Worm (Caenorhabditis elegans): ENCODE data around the gene srx-19.

ce11 chrIV:6841562-6842282, 31.3 kb upstream of the srx-19 start:
- TF ChIP-seq nfya-1 (tag; optimal IDR thresholded peaks at IDR 0.05) (no peak), ceh-30 (tag; optimal IDR thresholded peaks at IDR 0.05) (no peak), ama-1 (optimal IDR thresholded peaks at IDR 0.05) (no peak), pat-9 (tag; optimal IDR thresholded peaks at IDR 0.05) (no peak), T23F11.4 (GFP tag; optimal IDR thresholded peaks at IDR 0.05) (no peak)
